Fruit fly (Drosophila melanogaster): Measurements from ENCODE around the gene CG33500.

CG33500 gene

dm6 chr3L:11539511-11540329, 31.3 kb downstream of the CG33500 start (continued):
- TF ChIP-seq CoRest (tag; optimal IDR thresholded peaks at IDR 0.05), result no peak
- TF ChIP-seq CG13424 (tag; optimal IDR thresholded peaks at IDR 0.05), result no peak
- no peak for TF ChIP-seq luna (GFP tag; optimal IDR thresholded peaks at IDR 0.05)
- TF ChIP-seq HLH4C (GFP tag; IDR thresholded peaks at IDR 0.05; ENCODE audit: partially characterized antibody), result no peak
- no peak for TF ChIP-seq HHEX (GFP tag; optimal IDR thresholded peaks at IDR 0.05)
- TF ChIP-seq CkIIα-i1 (GFP tag; IDR thresholded peaks at IDR 0.05), result no peak
- no peak for TF ChIP-seq CG4707 (GFP tag; optimal IDR thresholded peaks at IDR 0.05)
- peak; percentile 15 for TF ChIP-seq CG8290 (GFP tag; optimal IDR thresholded peaks at IDR 0.05)
- TF ChIP-seq CG8290 (tag; optimal IDR thresholded peaks at IDR 0.05), result no peak
- TF ChIP-seq Meics (GFP tag; optimal IDR thresholded peaks at IDR 0.05), result no peak
- TF ChIP-seq CG6854 (GFP tag; optimal IDR thresholded peaks at IDR 0.05), result no peak
- no peak for TF ChIP-seq zfh2 (GFP tag; optimal IDR thresholded peaks at IDR 0.05)
- TF ChIP-seq CG8281 (tag; optimal IDR thresholded peaks at IDR 0.05), result no peak
- peak; percentile 90 for TF ChIP-seq oc (tag; optimal IDR thresholded peaks at IDR 0.05)
- TF ChIP-seq CG34422 (GFP tag; IDR thresholded peaks at IDR 0.05), result no peak
- no peak for TF ChIP-seq repo (GFP tag; optimal IDR thresholded peaks at IDR 0.05)
- no peak for TF ChIP-seq CG14965 (GFP tag; optimal IDR thresholded peaks at IDR 0.05; ENCODE audit: borderline replicate concordance)
- TF ChIP-seq gfzf (GFP tag; optimal IDR thresholded peaks at IDR 0.05), result peak; percentile 7
- TF ChIP-seq CG7786 (GFP tag; optimal IDR thresholded peaks at IDR 0.05), result no peak

dm6 chr3L:11540330-11540702, 31.9 kb downstream of the CG33500 start:
- TF ChIP-seq sisA (GFP tag; IDR thresholded peaks at IDR 0.05) (no peak), lab (GFP tag; optimal IDR thresholded peaks at IDR 0.05) (peak; percentile 69), unpg (GFP tag; optimal IDR thresholded peaks at IDR 0.05) (peak; percentile 38), Abd-B (GFP tag; optimal IDR thresholded peaks at IDR 0.05) (no peak), Asciz (GFP tag; optimal IDR thresholded peaks at IDR 0.05) (peak; percentile 55), HmgZ (tag; optimal IDR thresholded peaks at IDR 0.05) (no peak), seq (GFP tag; IDR thresholded peaks at IDR 0.05) (no peak), CG10654 (GFP tag; optimal IDR thresholded peaks at IDR 0.05) (peak; percentile 5), fd64A (GFP tag; optimal IDR thresholded peaks at IDR 0.05) (peak; percentile 60), CTCF (GFP tag; optimal IDR thresholded peaks at IDR 0.05) (no peak), ci (GFP tag; IDR thresholded peaks at IDR 0.05) (peak; percentile 52; the same call in 2 of the 3 replicates), CG6175 (GFP tag; IDR thresholded peaks at IDR 0.05) (peak; percentile 9; the same call in 1 of the 3 replicates), twi (tag; optimal IDR thresholded peaks at IDR 0.05) (no peak), sc (optimal IDR thresholded peaks at IDR 0.05) (no peak), sc (GFP tag; optimal IDR thresholded peaks at IDR 0.05) (no peak), grn (GFP tag; optimal IDR thresholded peaks at IDR 0.05) (no peak), CG12236 (GFP tag; optimal IDR thresholded peaks at IDR 0.05) (no peak), Sry-β (GFP tag; optimal IDR thresholded peaks at IDR 0.05) (no peak), CG7372 (GFP tag; IDR thresholded peaks at IDR 0.05) (no peak), CG32767 (GFP tag; IDR thresholded peaks at IDR 0.05) (no peak), odd (GFP tag; optimal IDR thresholded peaks at IDR 0.05) (peak; percentile 58), CG11560 (tag; IDR thresholded peaks at IDR 0.05) (no peak), CG15696 (tag; optimal IDR thresholded peaks at IDR 0.05) (peak; percentile 10), Adf1 (GFP tag; IDR thresholded peaks at IDR 0.05) (no peak), CG14710 (tag; optimal IDR thresholded peaks at IDR 0.05) (peak; percentile 27), Ptx1 (GFP tag; IDR thresholded peaks at IDR 0.05) (no peak), CG12219 (GFP tag; optimal IDR thresholded peaks at IDR 0.05) (peak; percentile 23), CG30020 (tag; optimal IDR thresholded peaks at IDR 0.05) (no peak), Hr39 (optimal IDR thresholded peaks at IDR 0.05) (no peak), tx (GFP tag; optimal IDR thresholded peaks at IDR 0.05) (no peak), MBD-R2 (GFP tag; IDR thresholded peaks at IDR 0.05) (no peak), sim (GFP tag; IDR thresholded peaks at IDR 0.05) (no peak), mld (GFP tag; IDR thresholded peaks at IDR 0.05; ENCODE audit: partially characterized antibody) (no peak)

All from whole organism, embryonic.